Fruit fly (Drosophila melanogaster): ENCODE measurements around the gene Arl1.

Arl1 gene

DNA sequence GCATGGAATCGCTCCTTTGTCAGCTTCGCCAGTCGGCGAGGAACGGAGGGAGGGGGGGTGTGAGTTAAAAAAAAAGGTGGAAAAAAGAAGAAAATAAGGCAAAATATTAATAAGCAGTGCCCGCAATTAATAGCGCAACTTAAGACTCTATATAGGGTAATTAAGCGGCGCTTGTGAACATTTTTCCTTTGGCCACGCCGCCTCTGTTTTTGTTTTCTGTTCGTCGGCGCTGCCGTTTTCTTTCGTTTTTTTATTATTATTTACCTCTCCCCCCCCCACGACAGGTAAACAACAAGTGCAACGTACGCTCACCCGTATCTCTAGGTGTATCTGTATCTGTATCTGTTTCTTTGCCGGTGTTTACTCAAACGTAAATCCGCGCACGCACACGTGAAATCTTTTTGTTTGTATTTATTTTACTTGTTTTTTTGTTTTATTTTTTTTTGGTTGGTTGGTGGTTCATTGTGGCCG, 44.3 kb downstream of the Arl1 start (continued):
- TF ChIP-seq Spps (tag; optimal IDR thresholded peaks at IDR 0.05) (peak; percentile 8), corto (GFP tag; optimal IDR thresholded peaks at IDR 0.05) (no peak), Ravus (GFP tag; IDR thresholded peaks at IDR 0.05) (no peak), Scr (GFP tag; IDR thresholded peaks at IDR 0.05; ENCODE audit: partially characterized antibody) (no peak), CG10267 (tag; optimal IDR thresholded peaks at IDR 0.05) (peak; percentile 14), CG17612 (GFP tag; IDR thresholded peaks at IDR 0.05) (no peak), CG30020 (tag; optimal IDR thresholded peaks at IDR 0.05) (no peak), CG6854 (GFP tag; optimal IDR thresholded peaks at IDR 0.05) (no peak), Atf3 (GFP tag; optimal IDR thresholded peaks at IDR 0.05) (no peak), CG10431 (GFP tag; optimal IDR thresholded peaks at IDR 0.05) (peak; percentile 50), sc (optimal IDR thresholded peaks at IDR 0.05) (no peak), sc (GFP tag; optimal IDR thresholded peaks at IDR 0.05) (no peak), Hmx (GFP tag; optimal IDR thresholded peaks at IDR 0.05) (no peak), tll (GFP tag; optimal IDR thresholded peaks at IDR 0.05) (peak in 1 of 2 experiments; percentile 40), CG7786 (GFP tag; optimal IDR thresholded peaks at IDR 0.05) (no peak), sisA (GFP tag; IDR thresholded peaks at IDR 0.05) (0 out of 2 replicates have a peak, but pooled peaks have one; percentile 17), en (GFP tag; optimal IDR thresholded peaks at IDR 0.05) (no peak), CG3847 (GFP tag; IDR thresholded peaks at IDR 0.05) (peak; percentile 49), CG3065 (GFP tag; optimal IDR thresholded peaks at IDR 0.05) (no peak), luna (GFP tag; optimal IDR thresholded peaks at IDR 0.05) (no peak), gt (GFP tag; IDR thresholded peaks at IDR 0.05) (no peak), fd64A (GFP tag; optimal IDR thresholded peaks at IDR 0.05) (peak; percentile 80), Mes4 (GFP tag; optimal IDR thresholded peaks at IDR 0.05) (no peak), CG33213 (GFP tag; optimal IDR thresholded peaks at IDR 0.05) (peak; percentile 21), CG7839 (tag; optimal IDR thresholded peaks at IDR 0.05) (peak; percentile 38), unc-4 (GFP tag; IDR thresholded peaks at IDR 0.05; ENCODE audit: partially characterized antibody) (no peak), amos (GFP tag; IDR thresholded peaks at IDR 0.05; ENCODE audit: partially characterized antibody) (no peak), inv (GFP tag; IDR thresholded peaks at IDR 0.05; ENCODE audit: partially characterized antibody) (no peak), gcm (GFP tag; optimal IDR thresholded peaks at IDR 0.05) (no peak), sim (GFP tag; IDR thresholded peaks at IDR 0.05) (0 out of 2 replicates have a peak, but pooled peaks have one; percentile 23), mld (GFP tag; IDR thresholded peaks at IDR 0.05; ENCODE audit: partially characterized antibody) (no peak), bcd (GFP tag; optimal IDR thresholded peaks at IDR 0.05) (peak; percentile 51), BtbVII (GFP tag; optimal IDR thresholded peaks at IDR 0.05) (peak; percentile 63), dysf (GFP tag; IDR thresholded peaks at IDR 0.05) (peak; percentile 58; the same call in 2 of the 3 replicates), Opbp (GFP tag; IDR thresholded peaks at IDR 0.05; ENCODE audit: partially characterized antibody) (no peak), CG17328 (GFP tag; IDR thresholded peaks at IDR 0.05) (no peak), salm (tag; optimal IDR thresholded peaks at IDR 0.05) (no peak), slou (GFP tag; optimal IDR thresholded peaks at IDR 0.05) (no peak), pan (optimal IDR thresholded peaks at IDR 0.05) (peak in 1 of 2 experiments; percentile 20), pan (GFP tag; optimal IDR thresholded peaks at IDR 0.05 in 1 of 2, IDR thresholded peaks at IDR 0.05 in 1 of 2) (peak in 1 of 2 experiments; percentile 73), ac (GFP tag; optimal IDR thresholded peaks at IDR 0.05) (peak; percentile 74), Adf1 (GFP tag; IDR thresholded peaks at IDR 0.05) (no peak), CG6175 (GFP tag; IDR thresholded peaks at IDR 0.05) (no peak), klu (GFP tag; IDR thresholded peaks at IDR 0.05) (no peak), disco-r (GFP tag; optimal IDR thresholded peaks at IDR 0.05) (no peak), lov (optimal IDR thresholded peaks at IDR 0.05) (no peak), lov (GFP tag; IDR thresholded peaks at IDR 0.05) (no peak), CG18764 (GFP tag; optimal IDR thresholded peaks at IDR 0.05) (no peak), vvl (GFP tag; IDR thresholded peaks at IDR 0.05) (no peak), Doc2 (GFP tag; IDR thresholded peaks at IDR 0.05) (no peak), sima (GFP tag; optimal IDR thresholded peaks at IDR 0.05) (no peak), CG10959 (GFP tag; IDR thresholded peaks at IDR 0.05) (peak; percentile 48; the same call in 1 of the 2 replicates)
